Fruit fly (Drosophila melanogaster): ENCODE data around the gene CG34355.

Gene CG34355

dm6 chr3R:23869965-23870364 is 66.3 kb downstream of the CG34355 start (continued):
- no peak for TF ChIP-seq salm (tag; optimal IDR thresholded peaks at IDR 0.05)

dm6 chr3R:23871720-23872119 is 68.1 kb downstream of the CG34355 start:
- peak; percentile 14 for TF ChIP-seq CG1603 (tag; optimal IDR thresholded peaks at IDR 0.05)
- peak; percentile 85 for TF ChIP-seq sr (GFP tag; IDR thresholded peaks at IDR 0.05)
- no peak for TF ChIP-seq lab (GFP tag; optimal IDR thresholded peaks at IDR 0.05)
- TF ChIP-seq Atf6 (GFP tag; IDR thresholded peaks at IDR 0.05) = 0 out of 2 replicates have a peak, but pooled peaks have one; percentile 15
- TF ChIP-seq Xrp1 (GFP tag; IDR thresholded peaks at IDR 0.05) = peak; percentile 36; the same call in 1 of the 2 replicates
- TF ChIP-seq prd (optimal IDR thresholded peaks at IDR 0.05) = no peak
- peak; percentile 30; the same call in 1 of the 3 replicates for TF ChIP-seq prd (GFP tag; IDR thresholded peaks at IDR 0.05)
- peak; percentile 37; the same call in 1 of the 2 replicates for TF ChIP-seq vvl (GFP tag; IDR thresholded peaks at IDR 0.05)
- no peak for TF ChIP-seq Tbp (GFP tag; optimal IDR thresholded peaks at IDR 0.05)
- peak; percentile 18 for TF ChIP-seq CG11504 (tag; optimal IDR thresholded peaks at IDR 0.05)
- peak; percentile 31; the same call in 1 of the 2 replicates for TF ChIP-seq crol (GFP tag; IDR thresholded peaks at IDR 0.05)
- 0 out of 3 replicates have a peak, but pooled peaks have one; percentile 26 for TF ChIP-seq dysf (GFP tag; IDR thresholded peaks at IDR 0.05)
- TF ChIP-seq Ada2b (GFP tag; IDR thresholded peaks at IDR 0.05) = peak; percentile 39; the same call in 1 of the 2 replicates
- TF ChIP-seq CG5953 (GFP tag; IDR thresholded peaks at IDR 0.05) = no peak
- no peak for TF ChIP-seq abd-A (tag; optimal IDR thresholded peaks at IDR 0.05)
- TF ChIP-seq sob (GFP tag; IDR thresholded peaks at IDR 0.05) = peak; percentile 49; the same call in 1 of the 2 replicates
- TF ChIP-seq caup (GFP tag; optimal IDR thresholded peaks at IDR 0.05; ENCODE audit: severe bottlenecking) = no peak
- peak; percentile 44; the same call in 1 of the 2 replicates for TF ChIP-seq stc (GFP tag; IDR thresholded peaks at IDR 0.05)
- no peak for TF ChIP-seq CG10431 (GFP tag; optimal IDR thresholded peaks at IDR 0.05)
- TF ChIP-seq sd (tag; optimal IDR thresholded peaks at IDR 0.05) = no peak
- peak; percentile 35 for TF ChIP-seq dmrt99B (tag; optimal IDR thresholded peaks at IDR 0.05)
- 0 out of 3 replicates have a peak, but pooled peaks have one; percentile 6 for TF ChIP-seq so (GFP tag; IDR thresholded peaks at IDR 0.05)
- TF ChIP-seq CG13287 (GFP tag; IDR thresholded peaks at IDR 0.05; ENCODE audit: partially characterized antibody) = no peak
- 0 out of 3 replicates have a peak, but pooled peaks have one; percentile 38 for TF ChIP-seq CG11456 (GFP tag; IDR thresholded peaks at IDR 0.05)
- TF ChIP-seq Nf-YA (GFP tag; IDR thresholded peaks at IDR 0.05) = 0 out of 2 replicates have a peak, but pooled peaks have one; percentile 42
- peak; percentile 14; the same call in 1 of the 2 replicates for TF ChIP-seq CG10959 (GFP tag; IDR thresholded peaks at IDR 0.05)
- peak; percentile 19 for TF ChIP-seq Sox102F (GFP tag; optimal IDR thresholded peaks at IDR 0.05)
- no peak for TF ChIP-seq Lhr (GFP tag; optimal IDR thresholded peaks at IDR 0.05)
- peak; percentile 24; the same call in 1 of the 2 replicates for TF ChIP-seq HLH3B (GFP tag; IDR thresholded peaks at IDR 0.05)
- 0 out of 3 replicates have a peak, but pooled peaks have one; percentile 21 for TF ChIP-seq ci (GFP tag; IDR thresholded peaks at IDR 0.05)
- TF ChIP-seq CG2116 (GFP tag; optimal IDR thresholded peaks at IDR 0.05) = no peak
- TF ChIP-seq row (GFP tag; IDR thresholded peaks at IDR 0.05) = peak; percentile 50
- TF ChIP-seq otp (GFP tag; IDR thresholded peaks at IDR 0.05) = peak; percentile 39; the same call in 1 of the 3 replicates
- TF ChIP-seq D19B (GFP tag; optimal IDR thresholded peaks at IDR 0.05) = peak; percentile 61
- TF ChIP-seq CG9932 (GFP tag; IDR thresholded peaks at IDR 0.05) = 0 out of 2 replicates have a peak, but pooled peaks have one; percentile 29
- TF ChIP-seq Ptx1 (GFP tag; IDR thresholded peaks at IDR 0.05) = peak; percentile 49
- TF ChIP-seq BtbVII (GFP tag; optimal IDR thresholded peaks at IDR 0.05) = no peak
- peak; percentile 39 for TF ChIP-seq CG14441 (GFP tag; IDR thresholded peaks at IDR 0.05)
- no peak for TF ChIP-seq MBD-R2 (GFP tag; IDR thresholded peaks at IDR 0.05)
- peak; percentile 34 for TF ChIP-seq Med (GFP tag)
- no peak for TF ChIP-seq hkb (optimal IDR thresholded peaks at IDR 0.05)
- TF ChIP-seq hkb (GFP tag; IDR thresholded peaks at IDR 0.05) = 0 out of 2 replicates have a peak, but pooled peaks have one; percentile 10
- peak; percentile 14; the same call in 1 of the 2 replicates for TF ChIP-seq esg (GFP tag; conservative IDR thresholded peaks at IDR 0.05)

All from whole organism, embryonic.